Fruit fly (Drosophila melanogaster) whole organism, embryonic: Measurements from ENCODE around the gene RpL6.
A peak's percentile ranks its signal among the peaks of the same experiment; 100 is the strongest.

ENCODE experiments used
- CG10979 ChIP-seq: fragments of 200-800 bp; sonication (Bioruptor generic); optimal IDR thresholded peaks from 2 replicates; lab custom pipeline; 2018; ENCODE audit warnings: missing biosample characterization, mild to moderate bottlenecking, missing genetic modification characterization, moderate library complexity
- CG11504 ChIP-seq: fragments of 200-800 bp; sonication (Bioruptor generic); optimal IDR thresholded peaks from 3 replicates; lab custom pipeline; 2019; ENCODE audit warnings: missing biosample characterization, mild to moderate bottlenecking, missing genetic modification characterization, moderate library complexity
- CG12769 ChIP-seq: fragments of 200-800 bp; sonication (Bioruptor generic); optimal IDR thresholded peaks from 2 replicates; lab custom pipeline; 2019; ENCODE audit warnings: missing biosample characterization, mild to moderate bottlenecking, missing genetic modification characterization, moderate library complexity
- CG15601 ChIP-seq: fragments of 200-800 bp; sonication (Bioruptor generic); optimal IDR thresholded peaks from 3 replicates; lab custom pipeline; 2019; ENCODE audit warnings: missing biosample characterization, mild to moderate bottlenecking, missing genetic modification characterization, moderate library complexity
- CG17186 ChIP-seq: fragments of 200-800 bp; sonication (Bioruptor generic); optimal IDR thresholded peaks from 3 replicates; lab custom pipeline; 2017; ENCODE audit warnings: missing biosample characterization, missing genetic modification reagents, missing genetic modification characterization
- CG17829 ChIP-seq: fragments of 200-800 bp; optimal IDR thresholded peaks from 2 replicates; lab custom pipeline; 2019; ENCODE audit warnings: missing biosample characterization, mild to moderate bottlenecking, missing genetic modification characterization, moderate library complexity
- CG18011 ChIP-seq: fragments of 200-800 bp; sonication (Bioruptor generic); optimal IDR thresholded peaks from 2 replicates; lab custom pipeline; 2017; ENCODE audit warnings: missing biosample characterization, missing genetic modification characterization, mild to moderate bottlenecking, moderate library complexity, missing genotype
- CG2875 ChIP-seq: fragments of 200-800 bp; sonication (Bioruptor generic); optimal IDR thresholded peaks from 2 replicates; lab custom pipeline; 2017; ENCODE audit warnings: missing biosample characterization, mild to moderate bottlenecking, missing genetic modification characterization, missing genetic modification reagents
- CG30020 ChIP-seq: fragments of 200-800 bp; optimal IDR thresholded peaks from 2 replicates; lab custom pipeline; 2019; ENCODE audit warnings: missing biosample characterization, mild to moderate bottlenecking, missing genetic modification characterization, moderate library complexity
- CG30431 ChIP-seq: fragments of 200-800 bp; sonication (Bioruptor generic); optimal IDR thresholded peaks from 2 replicates; lab custom pipeline; 2017; ENCODE audit warnings: missing biosample characterization, missing genetic modification characterization
- CG3163 ChIP-seq: fragments of 200-800 bp; sonication (Bioruptor generic); optimal IDR thresholded peaks from 3 replicates; lab custom pipeline; 2016; ENCODE audit warnings: missing biosample characterization, missing genetic modification characterization
- CG34422 ChIP-seq: fragments of 200-800 bp; sonication (Bioruptor generic); IDR thresholded peaks from 3 replicates; pipeline ENCODE4 v1.3.6; 2022; ENCODE audit warnings: missing biosample characterization, missing genetic modification characterization
- CG42726 ChIP-seq: fragments of 200-800 bp; sonication (Bioruptor generic); IDR thresholded peaks from 2 replicates; pipeline ENCODE4 v1.3.6; 2022; ENCODE audit warnings: missing biosample characterization, missing genetic modification characterization; ENCODE audit not compliant: partially characterized antibody
- CG4424 ChIP-seq: fragments of 200-800 bp; sonication (Bioruptor generic); optimal IDR thresholded peaks from 3 replicates; lab custom pipeline; 2016; ENCODE audit warnings: missing biosample characterization, missing genetic modification characterization
- CG4707 ChIP-seq: fragments of 200-800 bp; sonication (Bioruptor generic); optimal IDR thresholded peaks from 2 replicates; lab custom pipeline; 2018; ENCODE audit warnings: missing biosample characterization, mild to moderate bottlenecking, missing genetic modification characterization, moderate library complexity
- CG5180 ChIP-seq: fragments of 200-800 bp; sonication (Bioruptor generic); optimal IDR thresholded peaks from 3 replicates; lab custom pipeline; 2017; ENCODE audit warnings: missing biosample characterization, missing genetic modification characterization, mild to moderate bottlenecking, moderate library complexity, missing genetic modification reagents
- CG6175 ChIP-seq: fragments of 200-800 bp; sonication (Bioruptor generic); IDR thresholded peaks from 3 replicates; pipeline ENCODE4 v1.3.6; 2022; ENCODE audit warnings: missing biosample characterization, missing genetic modification characterization
- CG6254 ChIP-seq: fragments of 200-800 bp; sonication (Bioruptor generic); optimal IDR thresholded peaks from 3 replicates; lab custom pipeline; 2017; ENCODE audit warnings: mild to moderate bottlenecking, missing biosample characterization, missing genetic modification reagents, missing genetic modification characterization
- CG7786 ChIP-seq: fragments of 200-800 bp; sonication (Bioruptor generic); optimal IDR thresholded peaks from 2 replicates; lab custom pipeline; 2016; ENCODE audit warnings: missing biosample characterization, missing genetic modification characterization
- CG7963 ChIP-seq: fragments of 200-800 bp; sonication (Bioruptor generic); IDR thresholded peaks from 3 replicates; pipeline ENCODE4 v1.3.6; 2022; ENCODE audit warnings: missing biosample characterization, missing genetic modification characterization; ENCODE audit not compliant: partially characterized antibody
- CG8359 ChIP-seq: fragments of 200-800 bp; sonication (Bioruptor generic); optimal IDR thresholded peaks from 2 replicates; lab custom pipeline; 2017; ENCODE audit warnings: missing biosample characterization, mild to moderate bottlenecking, missing genetic modification characterization, borderline replicate concordance
- Dbx ChIP-seq: fragments of 200-800 bp; sonication (Bioruptor generic); IDR thresholded peaks from 3 replicates; pipeline ENCODE4 v1.3.6; 2022; ENCODE audit warnings: missing biosample characterization, missing genetic modification characterization
- Dek ChIP-seq: fragments of 200-800 bp; sonication (Bioruptor generic); optimal IDR thresholded peaks from 3 replicates; lab custom pipeline; 2019; ENCODE audit warnings: missing biosample characterization, mild to moderate bottlenecking, missing genetic modification characterization, moderate library complexity
- Jarid2 ChIP-seq: fragments of 200-800 bp; sonication (Bioruptor generic); optimal IDR thresholded peaks from 3 replicates; lab custom pipeline; 2017; ENCODE audit warnings: mild to moderate bottlenecking, missing biosample characterization, missing genetic modification reagents, missing genetic modification characterization
- Med ChIP-seq: fragments of 200-800 bp; sonication (Bioruptor generic); peaks from one replicate; lab custom pipeline; 2016; ENCODE audit warnings: missing biosample characterization, missing genetic modification characterization, mild to moderate bottlenecking, inconsistent platforms, moderate library complexity
- Nf-YB ChIP-seq: fragments of 200-800 bp; sonication (Bioruptor generic); optimal IDR thresholded peaks from 3 replicates; lab custom pipeline; 2019; ENCODE audit warnings: missing biosample characterization, mild to moderate bottlenecking, missing genetic modification characterization, moderate library complexity
- Oaz ChIP-seq: fragments of 200-800 bp; sonication (Bioruptor generic); IDR thresholded peaks from 2 replicates; pipeline ENCODE4 v1.3.6; 2022; ENCODE audit warnings: missing biosample characterization, missing genetic modification characterization
- Oli ChIP-seq: fragments of 200-800 bp; sonication (Bioruptor generic); optimal IDR thresholded peaks from 2 replicates; lab custom pipeline; 2018; ENCODE audit warnings: missing biosample characterization, mild to moderate bottlenecking, missing genetic modification characterization, moderate library complexity
- ab ChIP-seq: fragments of 200-800 bp; sonication (Bioruptor generic); optimal IDR thresholded peaks from 2 replicates; lab custom pipeline; 2016; ENCODE audit warnings: missing biosample characterization, missing genetic modification characterization
- ac ChIP-seq: fragments of 200-800 bp; sonication (Bioruptor generic); optimal IDR thresholded peaks from 3 replicates; lab custom pipeline; 2017; ENCODE audit warnings: missing biosample characterization, mild to moderate bottlenecking, missing genetic modification characterization
- bcd ChIP-seq: fragments of 200-800 bp; sonication (Bioruptor generic); optimal IDR thresholded peaks from 2 replicates; lab custom pipeline; 2017; ENCODE audit warnings: missing biosample characterization, mild to moderate bottlenecking, missing genetic modification characterization
- bigmax ChIP-seq: fragments of 200-800 bp; sonication (Bioruptor generic); optimal IDR thresholded peaks from 2 replicates; lab custom pipeline; 2018; ENCODE audit warnings: missing biosample characterization, mild to moderate bottlenecking, missing genetic modification characterization
- exex ChIP-seq: fragments of 200-800 bp; sonication (Bioruptor generic); optimal IDR thresholded peaks from 4 replicates; lab custom pipeline; 2018; ENCODE audit warnings: missing biosample characterization, mild to moderate bottlenecking, missing genetic modification characterization, moderate library complexity
- fd102C ChIP-seq: fragments of 200-800 bp; sonication (Bioruptor generic); optimal IDR thresholded peaks from 2 replicates; lab custom pipeline; 2018; ENCODE audit warnings: missing biosample characterization, mild to moderate bottlenecking, missing genetic modification characterization, moderate library complexity
- fru ChIP-seq: fragments of >200 bp; optimal IDR thresholded peaks from 2 replicates; lab custom pipeline; 2017
- gcm2 ChIP-seq: fragments of 200-800 bp; sonication (Bioruptor generic); optimal IDR thresholded peaks from 2 replicates; lab custom pipeline; 2016; ENCODE audit warnings: missing biosample characterization, missing genetic modification characterization
- hkb ChIP-seq, 2 experiments: fragments of 200-800 bp in 1 of 2; fragments of >200 bp in 1 of 2; sonication (Bioruptor generic) in 1 of 2; IDR thresholded peaks in 1 of 2; optimal IDR thresholded peaks in 1 of 2; 2 replicates each; pipeline versions ENCODE4 v1.3.6 to Lab custom; 2017 to 2022; ENCODE audit warnings: missing biosample characterization in 1 of 2, missing genetic modification characterization in 1 of 2
- jigr1 ChIP-seq: fragments of 200-800 bp; sonication (Bioruptor generic); IDR thresholded peaks from 3 replicates; pipeline ENCODE4 v1.3.6; 2022; ENCODE audit warnings: missing biosample characterization, missing genetic modification characterization
- jumu ChIP-seq: fragments of 200-800 bp; sonication (Bioruptor generic); optimal IDR thresholded peaks from 3 replicates; lab custom pipeline; 2016; ENCODE audit warnings: missing biosample characterization, missing genetic modification characterization
- knrl ChIP-seq: fragments of 200-800 bp; sonication (Bioruptor generic); IDR thresholded peaks from 3 replicates; pipeline ENCODE4 v1.3.6; 2022; ENCODE audit warnings: missing biosample characterization, missing genetic modification characterization; ENCODE audit not compliant: partially characterized antibody
- mirr ChIP-seq: fragments of 200-800 bp; sonication (Bioruptor generic); optimal IDR thresholded peaks from 3 replicates; lab custom pipeline; 2018; ENCODE audit warnings: missing biosample characterization, mild to moderate bottlenecking, missing genetic modification characterization
- peb ChIP-seq: fragments of 200-800 bp; sonication (Bioruptor generic); IDR thresholded peaks from 2 replicates; pipeline ENCODE4 v1.3.6; 2022; ENCODE audit warnings: missing biosample characterization, missing genetic modification characterization
- pros ChIP-seq: fragments of 200-800 bp; sonication (Bioruptor generic); optimal IDR thresholded peaks from 3 replicates; lab custom pipeline; 2019; ENCODE audit warnings: missing biosample characterization, mild to moderate bottlenecking, missing genetic modification characterization, moderate library complexity
- salm ChIP-seq: fragments of 200-800 bp; sonication (Bioruptor generic); optimal IDR thresholded peaks from 2 replicates; lab custom pipeline; 2018; ENCODE audit warnings: missing biosample characterization, mild to moderate bottlenecking, missing genetic modification characterization
- sens ChIP-seq: fragments of 200-800 bp; sonication (Bioruptor generic); peaks from one replicate; lab custom pipeline; 2016; ENCODE audit warnings: missing biosample characterization, missing genetic modification characterization
- tio ChIP-seq: fragments of 200-800 bp; sonication (Bioruptor generic); optimal IDR thresholded peaks from 2 replicates; lab custom pipeline; 2017; ENCODE audit warnings: missing biosample characterization, missing genetic modification characterization, inconsistent platforms
- trem ChIP-seq: fragments of 200-800 bp; optimal IDR thresholded peaks from 3 replicates; lab custom pipeline; 2019; ENCODE audit warnings: missing biosample characterization, mild to moderate bottlenecking, missing genetic modification characterization, moderate library complexity
- yki ChIP-seq: fragments of >200 bp; optimal IDR thresholded peaks from 3 replicates; lab custom pipeline; 2018
- z ChIP-seq: fragments of 200-800 bp; sonication (Bioruptor generic); IDR thresholded peaks from 3 replicates; pipeline ENCODE4 v1.3.6; 2022; ENCODE audit warnings: missing biosample characterization, missing genetic modification characterization

The RpL6 gene

DNA sequence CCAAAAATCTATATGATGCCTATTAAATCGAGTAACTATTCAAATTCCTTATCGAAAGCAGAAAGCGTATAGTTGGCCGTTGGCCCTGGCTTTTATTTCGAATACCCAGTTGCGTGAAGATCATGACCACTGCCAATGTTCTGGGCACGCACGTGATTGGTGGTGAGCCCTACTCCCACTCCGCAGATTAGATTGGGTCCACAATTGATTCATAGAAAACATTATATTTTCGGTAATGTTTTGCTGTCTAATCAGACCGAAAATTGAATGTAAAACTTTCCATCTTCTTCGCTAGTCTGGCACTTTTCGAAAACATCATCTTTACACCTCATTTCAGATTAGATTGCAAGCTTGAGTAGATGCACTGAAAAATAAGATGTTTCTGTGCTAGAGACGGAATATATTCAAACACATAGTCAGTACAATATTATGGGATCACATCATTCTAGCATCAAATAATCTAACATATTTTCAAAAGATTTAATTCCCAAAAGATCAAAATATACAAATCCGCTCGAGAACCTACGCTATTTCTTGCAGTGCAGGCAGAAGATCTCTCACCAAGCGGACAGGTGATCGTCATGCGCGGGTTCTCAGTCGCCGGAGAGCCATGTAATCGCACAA, 3.6 kb downstream of the RpL6 start, which contains the start of gene CG1774 (continued):
- peak; percentile 1 for TF ChIP-seq gcm2 (GFP tag; lab: Kevin White, UChicago)
- peak; percentile 61; the same call in 2 of the 3 replicates for TF ChIP-seq CG6175 (GFP tag; lab: Robert Waterston, UW)
- TF ChIP-seq CG10979 (tag; lab: Kevin White, UChicago) = peak; percentile 65
- no peak for TF ChIP-seq tio (GFP tag; lab: Kevin White, UChicago)
- TF ChIP-seq mirr = peak; percentile 39
- peak; percentile 81 for TF ChIP-seq CG11504 (tag; lab: Kevin White, UChicago)
- peak; percentile 86 for TF ChIP-seq exex (tag; lab: Kevin White, UChicago)
- TF ChIP-seq CG17829 = peak; percentile 68
- no peak for TF ChIP-seq hkb (optimal IDR thresholded peaks at IDR 0.05; lab: Kevin White, UChicago)
- peak; percentile 82 for TF ChIP-seq hkb (GFP tag; IDR thresholded peaks at IDR 0.05; lab: Robert Waterston, UW)
- TF ChIP-seq CG30020 (tag; lab: Kevin White, UChicago) = no peak
- peak; percentile 68 for TF ChIP-seq Oli (tag; lab: Kevin White, UChicago)
- no peak for TF ChIP-seq CG42726 (GFP tag; lab: Robert Waterston, UW)
- TF ChIP-seq bcd (GFP tag; lab: Kevin White, UChicago) = peak; percentile 82
- no peak for TF ChIP-seq bigmax (GFP tag; lab: Kevin White, UChicago)
- TF ChIP-seq CG2875 (GFP tag; lab: Kevin White, UChicago) = peak; percentile 36
- TF ChIP-seq fd102C (GFP tag; lab: Kevin White, UChicago) = no peak
- peak; percentile 44 for TF ChIP-seq CG6254 (GFP tag; lab: Kevin White, UChicago)
- TF ChIP-seq CG12769 (tag; lab: Kevin White, UChicago) = peak; percentile 93
- no peak for TF ChIP-seq z (GFP tag; lab: Robert Waterston, UW)
- no peak for TF ChIP-seq knrl (GFP tag; lab: Robert Waterston, UW)
- no peak for TF ChIP-seq ac (GFP tag; lab: Kevin White, UChicago)
- peak; percentile 12 for TF ChIP-seq CG18011 (GFP tag; lab: Kevin White, UChicago)
- peak; percentile 16 for TF ChIP-seq CG5180 (GFP tag; lab: Kevin White, UChicago)
- peak; percentile 31 for TF ChIP-seq CG15601 (tag; lab: Kevin White, UChicago)
- TF ChIP-seq CG8359 = peak; percentile 27
- TF ChIP-seq fru (lab: Kevin White, UChicago) = no peak
- TF ChIP-seq salm (tag; lab: Kevin White, UChicago) = peak; percentile 47
- TF ChIP-seq yki (lab: Kevin White, UChicago) = no peak
- peak; percentile 21 for TF ChIP-seq ab (GFP tag; lab: Kevin White, UChicago)
- no peak for TF ChIP-seq CG4707 (GFP tag; lab: Kevin White, UChicago)
- peak; percentile 55 for TF ChIP-seq CG3163 (GFP tag; lab: Kevin White, UChicago)
- TF ChIP-seq CG4424 (GFP tag; lab: Kevin White, UChicago) = peak; percentile 60
- TF ChIP-seq trem (tag; lab: Kevin White, UChicago) = peak; percentile 37
- TF ChIP-seq jumu (GFP tag; lab: Kevin White, UChicago) = peak; percentile 80
- peak; percentile 27; the same call in 1 of the 2 replicates for TF ChIP-seq Oaz (GFP tag; lab: Robert Waterston, UW)
- peak; percentile 43 for TF ChIP-seq CG30431
- peak; percentile 87 for TF ChIP-seq CG7786 (GFP tag; lab: Kevin White, UChicago)
- peak; percentile 31 for TF ChIP-seq Nf-YB (GFP tag; lab: Kevin White, UChicago)
- peak; percentile 74 for TF ChIP-seq Dek
- TF ChIP-seq CG34422 (GFP tag; lab: Robert Waterston, UW) = 0 out of 3 replicates have a peak, but pooled peaks have one; percentile 47
- peak; percentile 92 for TF ChIP-seq sens (GFP tag; lab: Kevin White, UChicago)
- 0 out of 3 replicates have a peak, but pooled peaks have one; percentile 24 for TF ChIP-seq jigr1 (GFP tag; lab: Robert Waterston, UW)
- peak; percentile 28 for TF ChIP-seq Jarid2 (GFP tag; lab: Kevin White, UChicago)
- no peak for TF ChIP-seq peb (GFP tag; lab: Robert Waterston, UW)
- TF ChIP-seq CG7963 = no peak
- TF ChIP-seq Med (GFP tag; lab: Kevin White, UChicago) = peak; percentile 98
- TF ChIP-seq Dbx (GFP tag; lab: Robert Waterston, UW) = peak; percentile 90
- no peak for TF ChIP-seq CG17186 (GFP tag; lab: Kevin White, UChicago)
- TF ChIP-seq pros (GFP tag; lab: Kevin White, UChicago) = no peak
